Fruit fly (Drosophila melanogaster): Measurements from ENCODE around the gene Reps.

Gene Reps

dm6 chr2L:11057333-11058110 is 48.9 kb downstream of the Reps start (continued):
- TF ChIP-seq CG10462 (GFP tag; optimal IDR thresholded peaks at IDR 0.05) (peak; percentile 74), CG2116 (GFP tag; optimal IDR thresholded peaks at IDR 0.05) (peak; percentile 49), CG3847 (GFP tag; IDR thresholded peaks at IDR 0.05) (peak; percentile 80), CG18011 (GFP tag; optimal IDR thresholded peaks at IDR 0.05) (peak; percentile 51), CG12659 (GFP tag; optimal IDR thresholded peaks at IDR 0.05) (peak; percentile 81), jing (GFP tag; optimal IDR thresholded peaks at IDR 0.05) (peak; percentile 77), nerfin-1 (tag; optimal IDR thresholded peaks at IDR 0.05) (peak; percentile 63), CG9932 (GFP tag; IDR thresholded peaks at IDR 0.05) (peak; percentile 74), da (GFP tag; optimal IDR thresholded peaks at IDR 0.05) (peak; percentile 27), salm (tag; optimal IDR thresholded peaks at IDR 0.05) (peak; percentile 44), CG14014 (GFP tag; IDR thresholded peaks at IDR 0.05) (peak; percentile 67), so (GFP tag; IDR thresholded peaks at IDR 0.05) (peak; percentile 74), gro (GFP tag; optimal IDR thresholded peaks at IDR 0.05) (peak; percentile 7), CG5245 (GFP tag; optimal IDR thresholded peaks at IDR 0.05) (no peak), sob (GFP tag; IDR thresholded peaks at IDR 0.05) (peak; percentile 62), Aef1 (GFP tag; IDR thresholded peaks at IDR 0.05) (peak; percentile 31), nau (GFP tag; optimal IDR thresholded peaks at IDR 0.05) (peak; percentile 63), Doc3 (GFP tag; IDR thresholded peaks at IDR 0.05; ENCODE audit: partially characterized antibody) (no peak), CG2875 (GFP tag; optimal IDR thresholded peaks at IDR 0.05) (peak; percentile 60), Nf-YA (GFP tag; IDR thresholded peaks at IDR 0.05) (no peak), maf-S (GFP tag; optimal IDR thresholded peaks at IDR 0.05) (peak; percentile 18), BtbVII (GFP tag; optimal IDR thresholded peaks at IDR 0.05) (peak; percentile 75), slp2 (GFP tag; optimal IDR thresholded peaks at IDR 0.05) (peak; percentile 77), CG7556 (GFP tag; optimal IDR thresholded peaks at IDR 0.05) (peak; percentile 89), TFAM (GFP tag; optimal IDR thresholded peaks at IDR 0.05) (no peak), CG9817 (tag; optimal IDR thresholded peaks at IDR 0.05) (peak; percentile 8), ara (GFP tag; IDR thresholded peaks at IDR 0.05) (peak; percentile 52; the same call in 1 of the 2 replicates), CG2129 (GFP tag; IDR thresholded peaks at IDR 0.05; ENCODE audit: partially characterized antibody) (no peak), tin (GFP tag; optimal IDR thresholded peaks at IDR 0.05) (peak; percentile 55), stc (GFP tag; IDR thresholded peaks at IDR 0.05) (peak; percentile 61), esg (GFP tag; conservative IDR thresholded peaks at IDR 0.05) (peak; percentile 77), Deaf1 (tag; optimal IDR thresholded peaks at IDR 0.05) (peak; percentile 77), CG4730 (GFP tag; IDR thresholded peaks at IDR 0.05) (peak; percentile 35), CG11247 (GFP tag; IDR thresholded peaks at IDR 0.05) (peak; percentile 72), GATAe (GFP tag; conservative IDR thresholded peaks at IDR 0.05) (peak; percentile 89), sqz (GFP tag; optimal IDR thresholded peaks at IDR 0.05) (peak; percentile 52), Jarid2 (GFP tag; optimal IDR thresholded peaks at IDR 0.05) (peak; percentile 87), CG8359 (GFP tag; optimal IDR thresholded peaks at IDR 0.05; ENCODE audit: borderline replicate concordance) (no peak), rib (GFP tag; IDR thresholded peaks at IDR 0.05) (peak; percentile 80), peb (GFP tag; IDR thresholded peaks at IDR 0.05) (peak; percentile 43), CG16863 (GFP tag; optimal IDR thresholded peaks at IDR 0.05) (peak; percentile 70), gcm (GFP tag; optimal IDR thresholded peaks at IDR 0.05) (peak; percentile 54), Rx (GFP tag; IDR thresholded peaks at IDR 0.05) (peak; percentile 65; the same call in 1 of the 2 replicates), luna (GFP tag; optimal IDR thresholded peaks at IDR 0.05) (no peak), pb (GFP tag; optimal IDR thresholded peaks at IDR 0.05) (no peak), CG8765 (GFP tag; IDR thresholded peaks at IDR 0.05) (no peak), CG30020 (tag; optimal IDR thresholded peaks at IDR 0.05) (peak; percentile 40), zfh2 (GFP tag; optimal IDR thresholded peaks at IDR 0.05) (peak; percentile 61), gt (GFP tag; IDR thresholded peaks at IDR 0.05) (no peak), fd3F (GFP tag; optimal IDR thresholded peaks at IDR 0.05) (peak; percentile 64)

All from whole organism, embryonic.